Worm (Caenorhabditis elegans): ENCODE measurements around the gene R01E6.5.

R01E6.5 gene

DNA sequence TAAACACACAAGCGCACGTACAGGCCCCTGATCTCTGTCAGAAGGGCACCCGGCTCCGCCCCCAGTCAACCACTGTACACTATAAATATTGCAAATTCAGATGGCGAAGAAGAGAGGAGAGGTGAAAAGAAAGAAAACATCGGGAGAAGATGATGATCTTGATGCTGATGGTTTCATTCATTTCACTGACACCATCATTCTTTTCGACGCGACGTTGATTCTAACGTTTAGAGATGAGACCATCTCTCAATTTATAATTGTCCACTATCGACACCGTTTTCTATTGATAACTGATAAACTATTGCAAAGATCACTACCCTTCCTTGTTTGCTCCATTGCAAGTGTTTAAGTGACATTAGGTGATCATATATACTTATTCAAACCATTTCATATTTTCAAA is 4.5 kb downstream of the R01E6.5 start:
- TF ChIP-seq ceh-63 (GFP tag; optimal IDR thresholded peaks at IDR 0.05) (no peak), nhr-71 (tag; optimal IDR thresholded peaks at IDR 0.05) (peak; percentile 64), tbx-2 (tag; optimal IDR thresholded peaks at IDR 0.05) (peak; percentile 56), lsy-2 (tag; optimal IDR thresholded peaks at IDR 0.05) (peak in 1 of 2 experiments; percentile 36), unc-130 (tag; optimal IDR thresholded peaks at IDR 0.05) (peak; percentile 34), elt-3 (tag; optimal IDR thresholded peaks at IDR 0.05) (peak in 4 of 6 experiments; percentile 6 to 71 (median 62)), ama-1 (optimal IDR thresholded peaks at IDR 0.05) (peak; percentile 59), C16A3.4 (tag; optimal IDR thresholded peaks at IDR 0.05) (peak; percentile 18), fos-1 (tag; optimal IDR thresholded peaks at IDR 0.05) (no peak), snu-23 (GFP tag; optimal IDR thresholded peaks at IDR 0.05) (peak; percentile 57), ets-5 (GFP tag; IDR thresholded peaks at IDR 0.05) (no peak), nhr-20 (tag; optimal IDR thresholded peaks at IDR 0.05) (peak; percentile 70), lin-14 (GFP tag; optimal IDR thresholded peaks at IDR 0.05) (peak; percentile 55), unc-86 (tag; optimal IDR thresholded peaks at IDR 0.05) (no peak), unc-98 (GFP tag; IDR thresholded peaks at IDR 0.05) (no peak), nhr-47 (tag; optimal IDR thresholded peaks at IDR 0.05) (peak; percentile 55), nhr-19 (GFP tag; conservative IDR thresholded peaks at IDR 0.05) (peak; percentile 30), lin-15B (tag; optimal IDR thresholded peaks at IDR 0.05) (no peak), swsn-7 (tag; optimal IDR thresholded peaks at IDR 0.05) (no peak), nhr-85 (tag) (peak; percentile 87), efl-1 (optimal IDR thresholded peaks at IDR 0.05) (no peak), efl-1 (GFP tag; optimal IDR thresholded peaks at IDR 0.05 in 1 of 2) (peak in 1 of 2 experiments; percentile 89), nhr-90 (tag; optimal IDR thresholded peaks at IDR 0.05; ENCODE audit: poor library complexity) (peak; percentile 53), blmp-1 (tag; optimal IDR thresholded peaks at IDR 0.05) (peak; percentile 78), lin-35 (GFP tag; optimal IDR thresholded peaks at IDR 0.05) (peak in 1 of 2 experiments; percentile 75)

DNA sequence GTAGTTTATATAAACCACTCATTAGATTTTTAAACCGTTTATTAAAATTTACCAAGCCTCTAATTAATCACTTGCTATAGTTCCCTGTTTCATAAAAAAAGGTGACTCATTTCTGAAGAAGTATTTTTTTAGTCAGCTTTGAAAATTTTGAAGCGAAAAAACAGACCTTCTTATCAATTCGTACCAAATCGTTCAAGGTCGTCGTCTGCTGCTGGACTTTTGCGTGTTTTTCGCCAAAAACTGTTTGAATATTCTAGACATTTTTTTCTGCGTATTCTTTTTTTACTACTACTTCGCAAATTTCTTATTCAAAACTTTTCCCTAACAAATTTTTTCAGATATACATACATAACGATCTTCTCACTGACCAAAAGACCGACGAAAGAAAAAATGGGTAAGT is 5.4 kb downstream of the R01E6.5 start, which contains the start of gene cah-4:
TSS of gene cah-4 (plus strand) at position 339 of the 400 bp plus-strand sequence.
- TF ChIP-seq mab-9 (GFP tag; IDR thresholded peaks at IDR 0.05) (no peak), nhr-85 (tag) (peak; percentile 63), ama-1 (optimal IDR thresholded peaks at IDR 0.05) (peak; percentile 35)

DNA sequence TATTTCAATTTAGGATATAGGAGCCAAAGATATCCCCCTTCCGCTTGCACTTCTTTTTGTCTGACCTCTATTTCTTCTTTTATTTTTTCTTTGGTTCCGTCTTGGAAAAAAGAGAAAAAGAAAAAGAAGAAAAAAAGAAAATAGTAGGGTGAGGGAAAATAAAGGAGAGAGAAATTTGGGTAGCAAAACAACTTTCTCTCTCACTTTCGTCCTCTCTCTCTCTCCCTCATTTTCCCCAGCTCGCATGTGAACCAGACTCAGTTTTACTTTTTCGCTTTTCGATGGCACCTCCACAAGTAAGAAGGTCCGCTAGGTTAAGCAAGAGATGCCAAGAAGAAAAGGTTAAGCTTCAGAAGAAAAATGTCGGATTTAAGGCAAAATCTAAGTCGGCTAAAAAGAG is 5.9 kb downstream of the R01E6.5 start:
- no peak for TF ChIP-seq unc-98 (GFP tag; IDR thresholded peaks at IDR 0.05)
- no peak for TF ChIP-seq efl-1 (optimal IDR thresholded peaks at IDR 0.05)
- no peak for TF ChIP-seq efl-1 (GFP tag; optimal IDR thresholded peaks at IDR 0.05 in 1 of 2)
- TF ChIP-seq alr-1 (tag; optimal IDR thresholded peaks at IDR 0.05; ENCODE audit: borderline replicate concordance): no peak
- TF ChIP-seq nhr-11 (tag; optimal IDR thresholded peaks at IDR 0.05): no peak
- TF ChIP-seq zag-1 (tag; optimal IDR thresholded peaks at IDR 0.05): no peak
- no peak for TF ChIP-seq lin-35 (GFP tag; optimal IDR thresholded peaks at IDR 0.05)
- TF ChIP-seq pqm-1 (tag; optimal IDR thresholded peaks at IDR 0.05): no peak
- TF ChIP-seq lin-14 (GFP tag; optimal IDR thresholded peaks at IDR 0.05): peak; percentile 76
- peak; percentile 59 for TF ChIP-seq mep-1 (tag; optimal IDR thresholded peaks at IDR 0.05)
- TF ChIP-seq jun-1 (tag; optimal IDR thresholded peaks at IDR 0.05): no peak
- no peak for TF ChIP-seq fkh-4 (tag; optimal IDR thresholded peaks at IDR 0.05; ENCODE audit: borderline replicate concordance)
- peak; percentile 20 for TF ChIP-seq snu-23 (GFP tag; optimal IDR thresholded peaks at IDR 0.05)
- TF ChIP-seq rnt-1 (tag; optimal IDR thresholded peaks at IDR 0.05): no peak
- no peak for TF ChIP-seq hlh-4 (tag; optimal IDR thresholded peaks at IDR 0.05)
- no peak for TF ChIP-seq nhr-28 (tag; optimal IDR thresholded peaks at IDR 0.05)
- peak in 1 of 3 experiments; percentile 15 for TF ChIP-seq ceh-82 (tag; optimal IDR thresholded peaks at IDR 0.05)
- TF ChIP-seq sup-37 (GFP tag; optimal IDR thresholded peaks at IDR 0.05): no peak
- TF ChIP-seq nhr-71 (tag; optimal IDR thresholded peaks at IDR 0.05): peak; percentile 25
- TF ChIP-seq vab-15 (tag; optimal IDR thresholded peaks at IDR 0.05): no peak
- TF ChIP-seq nhr-90 (tag; optimal IDR thresholded peaks at IDR 0.05; ENCODE audit: poor library complexity): no peak
- TF ChIP-seq pag-3 (tag; optimal IDR thresholded peaks at IDR 0.05; ENCODE audit: borderline replicate concordance, insufficient read depth): peak; percentile 26
- peak in 1 of 2 experiments; percentile 55 for TF ChIP-seq lsy-2 (tag; optimal IDR thresholded peaks at IDR 0.05)
- TF ChIP-seq lin-39 (tag; optimal IDR thresholded peaks at IDR 0.05): no peak
- no peak for TF ChIP-seq ceh-63 (GFP tag; optimal IDR thresholded peaks at IDR 0.05)
- TF ChIP-seq tlp-1 (tag; optimal IDR thresholded peaks at IDR 0.05): no peak
- no peak for TF ChIP-seq sptf-1 (tag; optimal IDR thresholded peaks at IDR 0.05)
- no peak for TF ChIP-seq efl-3 (GFP tag; optimal IDR thresholded peaks at IDR 0.05)
- no peak for TF ChIP-seq fkh-10 (GFP tag; optimal IDR thresholded peaks at IDR 0.05)
- TF ChIP-seq zip-4 (GFP tag; optimal IDR thresholded peaks at IDR 0.05): no peak
- no peak for TF ChIP-seq fkh-8 (tag; optimal IDR thresholded peaks at IDR 0.05)
- TF ChIP-seq unc-86 (tag; optimal IDR thresholded peaks at IDR 0.05): no peak
- TF ChIP-seq ceh-90 (tag; optimal IDR thresholded peaks at IDR 0.05): no peak

Data from whole organism, L1 larva.